Worm (Caenorhabditis elegans) whole organism, L4 larva: Measurements from ENCODE around the gene div-1.
A peak's percentile ranks its signal among the peaks of the same experiment; 100 is the strongest.

Source experiments
- D1046.2 ChIP-seq: fragments of 200-800 bp; sonication (Bioruptor generic); IDR thresholded peaks from 2 replicates; pipeline ENCODE4 v1.3.6; 2022; ENCODE audit warnings: missing genetic modification characterization, missing compliant biosample characterization
- F49E8.2 ChIP-seq: sonication (generic microtip); optimal IDR thresholded peaks from 2 replicates; lab custom pipeline; 2016; ENCODE audit warnings: missing compliant biosample characterization, mild to moderate bottlenecking, missing genetic modification characterization, borderline replicate concordance
- T20F7.1 ChIP-seq: fragments of 200-800 bp; sonication (Bioruptor generic); optimal IDR thresholded peaks from 2 replicates; lab custom pipeline; 2018; ENCODE audit warnings: mild to moderate bottlenecking, missing genetic modification characterization, missing compliant biosample characterization
- Y5F2A.4 ChIP-seq: fragments of 200-800 bp; sonication (Bioruptor generic); optimal IDR thresholded peaks from 2 replicates; lab custom pipeline; 2018; ENCODE audit warnings: mild to moderate bottlenecking, missing genetic modification characterization, missing compliant biosample characterization
- Y75B8A.6 ChIP-seq: fragments of 200-800 bp; sonication (Bioruptor generic); IDR thresholded peaks from 2 replicates; pipeline ENCODE4 v1.3.6; 2022; ENCODE audit warnings: missing genetic modification reagents, missing genetic modification characterization, missing compliant biosample characterization
- aha-1 ChIP-seq: fragments of 150-350 bp; peaks from one replicate; lab custom pipeline; 2014; ENCODE audit warnings: missing biosample characterization, missing genetic modification characterization
- arid-1 ChIP-seq: fragments of 200-800 bp; sonication (Bioruptor generic); conservative IDR thresholded peaks from 2 replicates; pipeline ENCODE4 v1.3.6; 2022; ENCODE audit warnings: missing genetic modification reagents, missing genetic modification characterization, missing compliant biosample characterization
- attf-4 ChIP-seq: sonication (generic microtip); optimal IDR thresholded peaks from 3 replicates; lab custom pipeline; 2017; ENCODE audit warnings: missing biosample characterization, missing genetic modification characterization
- ceh-82 ChIP-seq: sonication (generic microtip); optimal IDR thresholded peaks from 2 replicates; lab custom pipeline; 2017; ENCODE audit warnings: missing biosample characterization, missing genetic modification characterization
- cey-2 ChIP-seq: sonication (generic microtip); optimal IDR thresholded peaks from 3 replicates; lab custom pipeline; 2017; ENCODE audit warnings: missing genetic modification characterization, mild to moderate bottlenecking, missing compliant biosample characterization, antibody characterized with exemption, borderline replicate concordance; ENCODE audit not compliant: insufficient read depth
- ctbp-1 ChIP-seq: fragments of 200-800 bp; sonication (Bioruptor generic); IDR thresholded peaks from 2 replicates; pipeline ENCODE4 v1.3.6; 2022; ENCODE audit warnings: missing genetic modification reagents, missing genetic modification characterization, missing compliant biosample characterization
- daf-19 ChIP-seq: fragments of 200-800 bp; sonication (Bioruptor generic); conservative IDR thresholded peaks from 2 replicates; pipeline ENCODE4 v1.3.6; 2022; ENCODE audit warnings: missing genetic modification characterization, missing compliant biosample characterization
- dmd-6 ChIP-seq: fragments of 200-800 bp; sonication (Bioruptor generic); IDR thresholded peaks from 2 replicates; pipeline ENCODE4 v1.3.6; 2022; ENCODE audit warnings: missing genetic modification reagents, missing genetic modification characterization, missing compliant biosample characterization
- fos-1 ChIP-seq: fragments of 150-350 bp; optimal IDR thresholded peaks from 2 replicates; lab custom pipeline; 2014; ENCODE audit warnings: missing biosample characterization, missing genetic modification characterization
- hif-1 ChIP-seq, 2 experiments: sonication (generic microtip); optimal IDR thresholded peaks; 2 replicates each; lab custom pipeline; 2016 to 2017; ENCODE audit warnings: missing compliant biosample characterization in 2 of 2, missing genetic modification characterization in 2 of 2, missing genetic modification reagents in 2 of 2, missing genotype in 2 of 2, mild to moderate bottlenecking in 1 of 2
- hlh-11 ChIP-seq: fragments of 200-800 bp; sonication (Bioruptor generic); optimal IDR thresholded peaks from 2 replicates; lab custom pipeline; 2018; ENCODE audit warnings: mild to moderate bottlenecking, missing genetic modification characterization, missing compliant biosample characterization
- hlh-30 ChIP-seq: sonication (generic microtip); optimal IDR thresholded peaks from 2 replicates; lab custom pipeline; 2017; ENCODE audit warnings: antibody characterized with exemption, mild to moderate bottlenecking, missing genetic modification characterization, missing compliant biosample characterization; ENCODE audit not compliant: insufficient read depth
- jun-1 ChIP-seq: fragments of 150-350 bp; optimal IDR thresholded peaks from 2 replicates; lab custom pipeline; 2014; ENCODE audit warnings: missing biosample characterization, missing genetic modification reagents, missing genetic modification characterization
- lim-7 ChIP-seq: fragments of 200-800 bp; sonication (Bioruptor generic); IDR thresholded peaks from 2 replicates; pipeline ENCODE4 v1.3.6; 2022; ENCODE audit warnings: missing genetic modification characterization, missing compliant biosample characterization
- lin-13 ChIP-seq: fragments of 150-350 bp; optimal IDR thresholded peaks from 2 replicates; lab custom pipeline; 2014; ENCODE audit warnings: missing biosample characterization, missing genetic modification reagents, missing genetic modification characterization
- lir-3 ChIP-seq: sonication (generic microtip); optimal IDR thresholded peaks from 2 replicates; lab custom pipeline; 2016; ENCODE audit warnings: mild to moderate bottlenecking, missing genetic modification characterization, missing compliant biosample characterization
- lsy-2 ChIP-seq, 2 experiments: fragments of 150-350 bp in 1 of 2; sonication (generic microtip) in 1 of 2; optimal IDR thresholded peaks; 2 replicates each; lab custom pipeline; 2014 to 2017; ENCODE audit warnings: missing biosample characterization in 2 of 2, missing genetic modification characterization in 2 of 2
- madf-5 ChIP-seq, 2 experiments: fragments of 200-800 bp; sonication (Bioruptor generic); IDR thresholded peaks; 2 replicates each; pipeline ENCODE4 v1.3.6; 2022; ENCODE audit warnings: missing compliant biosample characterization in 2 of 2, missing genetic modification characterization in 2 of 2
- madf-9 ChIP-seq: fragments of 200-800 bp; sonication (Bioruptor generic); conservative IDR thresholded peaks from 2 replicates; pipeline ENCODE4 v1.3.6; 2022; ENCODE audit warnings: missing genetic modification reagents, missing genetic modification characterization, missing compliant biosample characterization
- mdl-1 ChIP-seq, 2 experiments: fragments of 150-350 bp in 1 of 2; sonication (generic microtip) in 1 of 2; optimal IDR thresholded peaks; 2 replicates each; lab custom pipeline; 2014 to 2017; ENCODE audit warnings: missing biosample characterization in 2 of 2, missing genetic modification characterization in 2 of 2
- mep-1 ChIP-seq: fragments of 150-350 bp; sonication (generic microtip); optimal IDR thresholded peaks from 3 replicates; lab custom pipeline; 2014; ENCODE audit warnings: missing biosample characterization, missing genetic modification characterization
- mxl-2 ChIP-seq: fragments of 200-800 bp; sonication (Bioruptor generic); conservative IDR thresholded peaks from 2 replicates; pipeline ENCODE4 v1.3.6; 2022; ENCODE audit warnings: missing genetic modification reagents, missing genetic modification characterization, missing compliant biosample characterization
- mxl-3 ChIP-seq: fragments of 200-800 bp; sonication (Bioruptor generic); optimal IDR thresholded peaks from 2 replicates; lab custom pipeline; 2018; ENCODE audit warnings: mild to moderate bottlenecking, missing genetic modification characterization, missing compliant biosample characterization
- nhr-10 ChIP-seq: fragments of 150-350 bp; optimal IDR thresholded peaks from 2 replicates; lab custom pipeline; 2014; ENCODE audit warnings: missing biosample characterization, missing genetic modification characterization
- nhr-25 ChIP-seq: sonication (generic microtip); optimal IDR thresholded peaks from 2 replicates; lab custom pipeline; 2017; ENCODE audit warnings: missing genetic modification characterization, mild to moderate bottlenecking, missing compliant biosample characterization, antibody characterized with exemption, moderate library complexity, borderline replicate concordance; ENCODE audit not compliant: insufficient read depth
- nhr-28 ChIP-seq: fragments of 150-350 bp; optimal IDR thresholded peaks from 2 replicates; lab custom pipeline; 2014; ENCODE audit warnings: missing biosample characterization, missing genetic modification characterization
- nhr-77 ChIP-seq: fragments of 150-350 bp; optimal IDR thresholded peaks from 2 replicates; lab custom pipeline; 2014; ENCODE audit warnings: missing biosample characterization, missing genetic modification characterization
- set-16 ChIP-seq: fragments of 200-800 bp; sonication (Bioruptor generic); IDR thresholded peaks from 2 replicates; pipeline ENCODE4 v1.3.6; 2022; ENCODE audit warnings: missing genetic modification reagents, missing genetic modification characterization, missing compliant biosample characterization
- snpc-1.2 ChIP-seq: fragments of 200-800 bp; sonication (Bioruptor generic); IDR thresholded peaks from 2 replicates; pipeline ENCODE4 v1.3.6; 2022; ENCODE audit warnings: missing genetic modification reagents, missing genetic modification characterization, missing compliant biosample characterization
- spr-3 ChIP-seq: fragments of 200-800 bp; sonication (Bioruptor generic); optimal IDR thresholded peaks from 2 replicates; lab custom pipeline; 2018; ENCODE audit warnings: mild to moderate bottlenecking, missing genetic modification characterization, missing compliant biosample characterization
- tra-1 ChIP-seq: fragments of 200-800 bp; sonication (Bioruptor generic); IDR thresholded peaks from 2 replicates; pipeline ENCODE4 v1.3.6; 2022; ENCODE audit warnings: missing genetic modification reagents, missing genetic modification characterization, missing compliant biosample characterization
- unc-62 ChIP-seq, 3 experiments: fragments of 150-350 bp in 1 of 3; sonication (generic microtip); optimal IDR thresholded peaks in 2 of 3; peaks in 1 of 3; 1 replicate in 1 of 3; 2 replicates in 2 of 3; lab custom pipeline; 2014 to 2017; ENCODE audit warnings: missing biosample characterization in 3 of 3, missing genetic modification characterization in 3 of 3, missing genetic modification reagents in 3 of 3, missing genotype in 1 of 3
- zfp-3 ChIP-seq: fragments of 200-800 bp; sonication (Bioruptor generic); conservative IDR thresholded peaks from 2 replicates; pipeline ENCODE4 v1.3.6; 2022; ENCODE audit warnings: missing genetic modification reagents, missing genetic modification characterization, missing compliant biosample characterization
- ztf-11 ChIP-seq: fragments of 150-350 bp; optimal IDR thresholded peaks from 2 replicates; lab custom pipeline; 2014; ENCODE audit warnings: missing biosample characterization, missing genetic modification characterization

The div-1 gene

ce11 chrIII:10293362-10293761 lies 45.0 kb upstream of the div-1 start:
- no peak for TF ChIP-seq Y5F2A.4 (GFP tag; lab: Kevin White, UChicago)
- peak; percentile 35 for TF ChIP-seq dmd-6 (GFP tag; lab: Robert Waterston, UW)
- TF ChIP-seq nhr-25 (tag; lab: Kevin White, UChicago): no peak
- TF ChIP-seq lim-7 (GFP tag; lab: Robert Waterston, UW): 0 out of 2 replicates have a peak, but pooled peaks have one; percentile 42
- no peak for TF ChIP-seq cey-2 (tag; lab: Kevin White, UChicago)
- peak; percentile 25 for TF ChIP-seq hlh-30 (tag; lab: Kevin White, UChicago)
- no peak for TF ChIP-seq nhr-10 (tag; lab: Kevin White, UChicago)
- TF ChIP-seq snpc-1.2 (GFP tag; lab: Robert Waterston, UW): no peak

DNA sequence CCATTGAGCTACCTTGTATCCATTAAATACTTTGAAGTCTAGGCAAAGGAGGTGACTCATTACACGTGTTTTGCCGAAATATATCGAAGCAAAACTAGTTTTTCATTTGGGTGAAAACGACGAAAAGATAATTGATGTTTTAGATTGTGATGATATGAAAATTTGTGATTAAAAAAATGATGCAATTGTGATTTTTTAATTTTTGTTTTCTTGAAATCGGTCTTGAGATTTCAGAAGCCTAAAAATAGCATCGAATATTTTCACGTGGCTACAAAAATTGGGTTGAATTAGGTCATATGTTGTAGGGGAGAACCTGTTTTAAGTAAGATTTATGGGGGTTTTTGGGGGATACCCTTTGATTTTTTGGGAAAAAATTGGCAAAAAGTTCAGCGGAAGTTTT lies 42.2 kb upstream of the div-1 start:
- no peak for TF ChIP-seq madf-9
- no peak for TF ChIP-seq arid-1 (GFP tag; lab: Robert Waterston, UW)
- no peak for TF ChIP-seq attf-4 (tag; lab: Kevin White, UChicago)
- TF ChIP-seq lsy-2 (tag; optimal IDR thresholded peaks at IDR 0.05; lab: Kevin White, UChicago): peak in 1 of 2 experiments; percentile 20
- TF ChIP-seq dmd-6 (GFP tag; lab: Robert Waterston, UW): no peak
- TF ChIP-seq ceh-82 (tag; lab: Kevin White, UChicago): no peak
- peak; percentile 74 for TF ChIP-seq aha-1 (tag; lab: Kevin White, UChicago)
- TF ChIP-seq mdl-1 (tag; optimal IDR thresholded peaks at IDR 0.05; lab: Kevin White, UChicago): peak in 1 of 2 experiments; percentile 62
- peak; percentile 46 for TF ChIP-seq nhr-28 (tag; lab: Kevin White, UChicago)
- TF ChIP-seq hlh-11 (tag; lab: Kevin White, UChicago): peak; percentile 6
- TF ChIP-seq hlh-30 (tag; lab: Kevin White, UChicago): peak; percentile 52
- TF ChIP-seq mxl-3 (GFP tag; lab: Kevin White, UChicago): peak; percentile 26
- TF ChIP-seq, all 104 proteins: peak for 7

ce11 chrIII:10289790-10290189 lies 41.4 kb upstream of the div-1 start:
- TF ChIP-seq mdl-1 (tag; optimal IDR thresholded peaks at IDR 0.05; lab: Kevin White, UChicago): peak in 1 of 2 experiments; percentile 9
- no peak for TF ChIP-seq spr-3 (GFP tag; lab: Kevin White, UChicago)
- TF ChIP-seq unc-62 (GFP tag; optimal IDR thresholded peaks at IDR 0.05 in 1 of 2; lab: Kevin White, UChicago): peak in 1 of 2 experiments; percentile 75
- no peak for TF ChIP-seq unc-62 (tag; optimal IDR thresholded peaks at IDR 0.05; lab: Kevin White, UChicago)
- no peak for TF ChIP-seq lir-3 (tag; lab: Kevin White, UChicago)

DNA sequence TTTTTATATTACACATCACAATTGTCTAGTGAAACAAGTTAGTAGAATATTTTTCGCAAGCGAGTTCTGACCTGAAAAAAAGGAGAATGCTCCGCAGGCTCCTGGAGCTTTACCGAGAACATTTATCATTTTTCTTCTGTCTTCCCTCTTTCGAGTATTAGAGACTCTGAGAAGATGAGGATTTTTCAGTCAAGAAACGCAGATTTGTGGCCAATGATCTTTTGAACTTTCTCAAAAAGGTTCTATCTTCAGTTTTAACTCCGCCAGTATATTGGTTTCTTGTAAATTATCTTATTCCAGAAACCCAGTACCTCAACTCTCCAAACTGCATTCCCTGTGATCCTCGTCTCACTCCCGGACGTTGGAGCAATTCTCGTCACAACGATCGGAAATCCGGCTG lies 37.3 kb upstream of the div-1 start, which contains the start of gene K10G9.2:
Gene K10G9.2, plus strand, starts transcription at position 301 of the 400 bp plus-strand sequence.
- TF ChIP-seq lsy-2 (tag; optimal IDR thresholded peaks at IDR 0.05; lab: Kevin White, UChicago) (no peak), F49E8.2 (tag; lab: Kevin White, UChicago) (no peak), fos-1 (tag; lab: Kevin White, UChicago) (no peak), D1046.2 (GFP tag; lab: Robert Waterston, UW) (no peak), Y75B8A.6 (GFP tag; lab: Robert Waterston, UW) (no peak), madf-5 (GFP tag; IDR thresholded peaks at IDR 0.05; lab: Robert Waterston, UW) (no peak), lim-7 (GFP tag; lab: Robert Waterston, UW) (no peak)
- TF ChIP-seq, all 104 proteins: peak for 0

DNA sequence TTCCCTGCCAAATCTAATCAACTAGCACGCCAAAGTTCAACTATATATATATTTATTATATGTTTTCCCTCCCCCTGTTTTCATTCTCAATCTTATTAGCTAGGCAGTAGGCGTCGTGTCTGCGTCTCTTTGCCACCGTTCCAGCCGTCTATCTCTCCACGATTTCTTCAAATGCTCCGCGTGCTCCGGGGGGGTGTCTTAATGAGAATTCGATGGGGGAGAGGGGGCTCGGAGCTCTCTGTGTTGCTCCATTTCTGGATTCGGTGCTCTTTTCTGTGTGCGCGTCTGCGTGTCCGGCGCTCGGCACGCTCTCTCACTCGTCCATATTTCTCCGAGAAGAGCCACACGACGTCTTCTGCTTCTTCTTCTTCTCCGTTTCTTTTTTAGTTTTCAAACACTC lies 35.9 kb upstream of the div-1 start:
- TF ChIP-seq madf-9 (peak; percentile 49; the same call in 1 of the 2 replicates), unc-62 (GFP tag; optimal IDR thresholded peaks at IDR 0.05 in 1 of 2; lab: Kevin White, UChicago) (peak in 1 of 2 experiments; percentile 82), unc-62 (tag; optimal IDR thresholded peaks at IDR 0.05; lab: Kevin White, UChicago) (no peak), mep-1 (peak; percentile 61), jun-1 (tag; lab: Kevin White, UChicago) (no peak), zfp-3 (GFP tag; lab: Robert Waterston, UW) (no peak), lin-13 (GFP tag; lab: Kevin White, UChicago) (peak; percentile 19), ctbp-1 (GFP tag; lab: Robert Waterston, UW) (peak; percentile 94; the same call in 1 of the 2 replicates), fos-1 (tag; lab: Kevin White, UChicago) (no peak), ceh-82 (tag; lab: Kevin White, UChicago) (no peak), mxl-2 (GFP tag; lab: Robert Waterston, UW) (no peak), daf-19 (GFP tag; lab: Robert Waterston, UW) (no peak), hlh-11 (tag; lab: Kevin White, UChicago) (peak; percentile 42), spr-3 (GFP tag; lab: Kevin White, UChicago) (no peak), hif-1 (tag; optimal IDR thresholded peaks at IDR 0.05; lab: Kevin White, UChicago) (peak in 1 of 2 experiments; percentile 55), ztf-11 (tag; lab: Kevin White, UChicago) (no peak), tra-1 (GFP tag; lab: Robert Waterston, UW) (0 out of 2 replicates have a peak, but pooled peaks have one; percentile 35), T20F7.1 (no peak), set-16 (peak; percentile 93), nhr-10 (tag; lab: Kevin White, UChicago) (no peak), aha-1 (tag; lab: Kevin White, UChicago) (peak; percentile 93), nhr-77 (tag; lab: Kevin White, UChicago) (no peak)
